Worm (Caenorhabditis elegans) whole organism, L3 larva: ENCODE data around the gene gpa-3.

ENCODE experiments used
- R02D3.7 ChIP-seq: fragments of 150-350 bp; optimal IDR thresholded peaks from 2 replicates; lab custom pipeline; 2014; ENCODE audit warnings: missing biosample characterization, missing genetic modification characterization
- aly-2 ChIP-seq: fragments of 150-350 bp; optimal IDR thresholded peaks from 2 replicates; lab custom pipeline; 2014; ENCODE audit warnings: missing biosample characterization, missing genetic modification characterization
- ama-1 ChIP-seq: fragments of 150-350 bp; optimal IDR thresholded peaks from 2 replicates; lab custom pipeline; 2018
- ceh-28 ChIP-seq: fragments of 150-350 bp; optimal IDR thresholded peaks from 2 replicates; lab custom pipeline; 2014; ENCODE audit warnings: missing biosample characterization, missing genetic modification reagents, missing genetic modification characterization
- daf-12 ChIP-seq: fragments of 150-350 bp; optimal IDR thresholded peaks from 2 replicates; lab custom pipeline; 2014; ENCODE audit warnings: missing biosample characterization, missing genetic modification reagents, missing genetic modification characterization
- egl-5 ChIP-seq: fragments of 150-350 bp; optimal IDR thresholded peaks from 2 replicates; lab custom pipeline; 2017; ENCODE audit warnings: missing biosample characterization, missing genetic modification reagents, missing genetic modification characterization, inconsistent platforms
- elt-1 ChIP-seq: fragments of 150-350 bp; optimal IDR thresholded peaks from 2 replicates; lab custom pipeline; 2014; ENCODE audit warnings: missing biosample characterization, missing genetic modification characterization
- elt-2 ChIP-seq: sonication (generic microtip); optimal IDR thresholded peaks from 2 replicates; lab custom pipeline; 2016; ENCODE audit warnings: missing genetic modification reagents, mild to moderate bottlenecking, missing genetic modification characterization, missing compliant biosample characterization
- eor-1 ChIP-seq, 2 experiments: fragments of 150-350 bp; optimal IDR thresholded peaks; 2 replicates each; lab custom pipeline; 2014 to 2018; ENCODE audit warnings: missing biosample characterization in 2 of 2, missing genetic modification characterization in 2 of 2
- fkh-10 ChIP-seq: sonication (generic microtip); optimal IDR thresholded peaks from 2 replicates; lab custom pipeline; 2017; ENCODE audit warnings: missing biosample characterization, missing genetic modification reagents, missing genetic modification characterization
- fos-1 ChIP-seq: fragments of 150-350 bp; optimal IDR thresholded peaks from 2 replicates; lab custom pipeline; 2014; ENCODE audit warnings: missing biosample characterization, missing genetic modification characterization
- hmg-11 ChIP-seq: sonication (generic microtip); optimal IDR thresholded peaks from 2 replicates; lab custom pipeline; 2016; ENCODE audit warnings: missing genetic modification characterization, missing compliant biosample characterization
- jun-1 ChIP-seq: fragments of 150-350 bp; optimal IDR thresholded peaks from 2 replicates; lab custom pipeline; 2014; ENCODE audit warnings: missing biosample characterization, missing genetic modification reagents, missing genetic modification characterization
- lin-15B ChIP-seq: fragments of 150-350 bp; optimal IDR thresholded peaks from 2 replicates; lab custom pipeline; 2014; ENCODE audit warnings: missing biosample characterization, missing genetic modification characterization
- nfya-1 ChIP-seq: sonication (generic microtip); optimal IDR thresholded peaks from 2 replicates; lab custom pipeline; 2017; ENCODE audit warnings: missing genetic modification characterization, mild to moderate bottlenecking, missing compliant biosample characterization, antibody characterized with exemption, moderate library complexity; ENCODE audit not compliant: insufficient read depth
- nhr-11 ChIP-seq: fragments of 150-350 bp; optimal IDR thresholded peaks from 2 replicates; lab custom pipeline; 2014; ENCODE audit warnings: missing biosample characterization, missing genetic modification characterization
- nhr-23 ChIP-seq: fragments of 150-350 bp; optimal IDR thresholded peaks from 2 replicates; lab custom pipeline; 2014; ENCODE audit warnings: missing biosample characterization, missing genetic modification reagents, missing genetic modification characterization
- nhr-237 ChIP-seq: fragments of 150-350 bp; optimal IDR thresholded peaks from 2 replicates; lab custom pipeline; 2014; ENCODE audit warnings: missing biosample characterization, missing genetic modification characterization
- nhr-25 ChIP-seq: sonication (generic microtip); optimal IDR thresholded peaks from 2 replicates; lab custom pipeline; 2017; ENCODE audit warnings: missing biosample characterization, missing genetic modification characterization
- nhr-43 ChIP-seq: sonication (generic microtip); optimal IDR thresholded peaks from 2 replicates; lab custom pipeline; 2016; ENCODE audit warnings: mild to moderate bottlenecking, missing genetic modification characterization, missing compliant biosample characterization; ENCODE audit not compliant: poor library complexity, severe bottlenecking
- nhr-67 ChIP-seq: fragments of 150-350 bp; optimal IDR thresholded peaks from 2 replicates; lab custom pipeline; 2014; ENCODE audit warnings: missing biosample characterization, missing genetic modification characterization
- nhr-77 ChIP-seq: fragments of 150-350 bp; optimal IDR thresholded peaks from 2 replicates; lab custom pipeline; 2014; ENCODE audit warnings: missing biosample characterization, missing genetic modification characterization
- pha-4 ChIP-seq: fragments of 150-350 bp; optimal IDR thresholded peaks from 2 replicates; lab custom pipeline; 2014; ENCODE audit warnings: missing biosample characterization, missing genetic modification reagents, missing genetic modification characterization
- tbx-2 ChIP-seq: sonication (generic microtip); optimal IDR thresholded peaks from 2 replicates; lab custom pipeline; 2016; ENCODE audit warnings: mild to moderate bottlenecking, missing genetic modification characterization, missing compliant biosample characterization
- unc-39 ChIP-seq: sonication (generic microtip); optimal IDR thresholded peaks from 4 replicates; lab custom pipeline; 2017; ENCODE audit warnings: missing biosample characterization, missing genetic modification characterization
- ztf-11 ChIP-seq: fragments of 150-350 bp; optimal IDR thresholded peaks from 2 replicates; lab custom pipeline; 2014; ENCODE audit warnings: missing biosample characterization, missing genetic modification characterization

gpa-3 gene

DNA sequence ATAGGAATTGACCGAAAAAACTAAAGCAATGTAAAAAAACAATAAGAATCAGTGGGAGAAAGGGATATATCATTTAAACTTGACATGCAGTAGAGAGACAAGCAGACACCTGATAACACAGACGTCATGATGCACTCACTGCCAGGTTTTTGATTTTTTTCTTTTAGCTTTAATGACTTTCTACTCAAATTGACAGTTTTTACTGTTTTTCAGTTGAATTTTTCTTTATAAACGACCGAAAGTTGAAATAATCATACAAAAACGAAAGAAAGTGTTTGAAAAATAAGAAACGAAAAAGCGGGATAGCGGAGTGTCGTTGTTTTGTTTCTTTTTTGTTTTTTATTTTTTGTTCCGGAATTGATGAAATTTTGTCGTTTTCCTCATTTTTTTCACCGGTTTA, 25.4 kb downstream of the gpa-3 start, which contains the start of gene ucp-4:
TSS of gene ucp-4 (plus strand) at position 83 of the 400 bp plus-strand sequence.
- TF ChIP-seq lin-15B (tag; lab: Kevin White, UChicago): no peak
- peak; percentile 25 for TF ChIP-seq pha-4

DNA sequence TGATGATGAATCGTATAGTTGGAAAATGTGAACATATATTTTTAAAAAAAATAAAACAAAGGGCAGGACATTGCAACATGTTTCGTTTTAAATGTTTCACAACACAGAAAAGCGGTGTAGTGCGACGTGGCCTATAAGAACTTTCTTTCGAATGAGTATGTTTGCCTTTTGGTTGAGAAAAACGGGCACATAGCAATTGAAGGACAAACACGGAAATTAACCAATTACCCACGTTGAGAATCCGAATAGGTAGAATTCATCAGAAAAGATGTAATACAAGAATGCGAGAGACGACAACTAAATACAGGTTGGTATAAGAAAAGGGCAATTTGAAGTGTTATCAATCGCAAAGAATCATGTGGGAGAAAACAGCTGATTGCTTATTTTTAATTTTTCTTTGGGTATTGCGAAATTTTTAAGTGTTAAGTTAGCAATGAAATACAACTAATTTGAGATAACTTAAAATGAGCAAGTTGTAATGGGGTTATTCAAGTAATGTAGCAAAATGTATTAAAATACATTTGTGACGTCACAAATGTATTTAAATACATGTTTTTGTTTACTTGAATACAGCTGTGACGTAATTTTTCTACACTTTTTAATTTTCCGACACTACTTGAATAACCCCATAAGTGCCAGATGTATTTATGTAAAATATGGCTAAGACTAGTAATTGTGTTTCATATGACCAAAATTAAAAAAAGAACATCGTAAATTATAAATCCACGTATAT, 26.1 kb downstream of the gpa-3 start, which contains the start of gene acl-14:
TSS of gene acl-14 (minus strand) at position 316 of the 733 bp plus-strand sequence.
- TF ChIP-seq nhr-43 (tag; lab: Kevin White, UChicago) (peak; percentile 26), unc-39 (tag; lab: Kevin White, UChicago) (no peak), ama-1 (lab: Kevin White, UChicago) (no peak), elt-2 (tag; lab: Kevin White, UChicago) (peak; percentile 20)

DNA sequence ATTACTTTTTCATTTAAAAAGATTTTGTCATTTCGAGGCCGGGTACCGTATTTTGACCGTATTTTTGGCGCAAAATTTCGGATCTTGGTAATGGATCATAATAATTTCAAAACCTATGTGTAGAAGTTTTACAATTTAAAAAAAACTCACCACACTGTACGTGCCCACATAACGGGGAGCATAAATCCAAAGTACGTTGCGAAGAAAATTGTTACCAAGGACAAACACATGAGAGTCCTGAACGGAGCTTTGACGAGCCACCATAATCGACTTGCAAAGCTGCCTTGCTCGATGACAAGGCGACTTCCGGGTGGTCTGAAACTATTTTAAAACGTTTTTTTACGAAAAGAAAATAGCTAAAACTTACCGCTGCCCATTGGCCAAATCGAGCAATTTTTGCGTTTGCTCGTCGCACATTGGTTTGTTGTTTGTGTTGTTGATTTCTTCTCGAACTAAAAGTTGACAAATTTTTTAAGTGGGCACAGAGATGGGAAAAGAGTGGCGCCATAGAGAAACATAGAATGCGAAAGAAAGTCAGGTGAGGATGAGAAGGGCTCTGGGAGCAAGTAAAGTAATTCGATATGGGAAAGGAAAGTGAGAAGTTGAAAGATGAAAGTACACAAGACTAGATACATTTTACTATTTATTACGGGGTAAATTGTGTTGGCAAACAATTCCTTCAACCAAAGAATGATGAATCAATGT, 26.8 kb downstream of the gpa-3 start:
- TF ChIP-seq aly-2 (tag; lab: Kevin White, UChicago) (no peak), nfya-1 (tag; lab: Kevin White, UChicago) (peak; percentile 3), hmg-11 (no peak), jun-1 (tag; lab: Kevin White, UChicago) (no peak), ceh-28 (no peak), tbx-2 (tag; lab: Kevin White, UChicago) (no peak), nhr-23 (tag; lab: Kevin White, UChicago) (no peak), nhr-11 (no peak), fkh-10 (no peak), daf-12 (tag; lab: Kevin White, UChicago) (no peak), ztf-11 (no peak), pha-4 (peak; percentile 70), nhr-237 (tag; lab: Kevin White, UChicago) (no peak), egl-5 (tag; lab: Kevin White, UChicago) (no peak)
- TF ChIP-seq, all 47 proteins: peak for 2

DNA sequence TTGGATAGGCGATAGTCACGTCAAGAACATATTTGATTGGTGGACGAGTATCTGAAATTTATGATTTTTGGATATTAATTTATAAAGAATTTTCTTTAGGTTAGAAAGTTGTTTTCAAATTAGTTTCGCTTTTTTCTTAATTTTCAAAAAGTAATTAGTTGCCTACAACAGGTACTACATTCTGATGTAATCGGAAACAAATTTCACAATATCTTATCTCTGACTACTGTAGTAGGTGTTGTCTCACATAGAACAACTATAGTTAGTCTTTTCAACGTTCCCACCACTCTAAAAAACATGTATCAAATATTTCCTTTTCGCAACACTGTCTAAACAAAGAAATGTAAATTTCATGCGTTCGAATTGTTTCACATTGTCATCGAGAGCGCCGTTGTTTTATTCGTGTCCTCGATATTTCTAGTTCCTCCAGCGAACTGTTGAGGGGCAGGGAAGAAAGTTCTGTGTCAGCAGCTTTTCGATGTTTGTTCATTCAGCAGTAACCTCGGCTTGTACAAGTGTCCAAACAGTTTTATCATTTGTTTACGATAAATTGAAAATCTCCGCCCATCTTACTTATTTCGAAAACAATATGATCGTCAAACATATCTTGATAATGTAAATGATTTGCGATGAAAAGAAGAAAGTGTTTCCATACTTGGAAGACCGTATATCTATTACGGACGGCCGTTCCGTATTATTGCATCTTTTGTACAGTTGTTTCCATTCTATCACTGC, 30.2 kb downstream of the gpa-3 start:
- no peak for TF ChIP-seq nhr-11
- no peak for TF ChIP-seq nhr-77
- no peak for TF ChIP-seq eor-1 (tag; optimal IDR thresholded peaks at IDR 0.05; lab: Kevin White, UChicago)
- TF ChIP-seq elt-1: no peak
- peak; percentile 17 for TF ChIP-seq elt-2 (tag; lab: Kevin White, UChicago)
- TF ChIP-seq daf-12 (tag; lab: Kevin White, UChicago): no peak
- TF ChIP-seq pha-4: peak; percentile 20
- TF ChIP-seq fos-1 (tag; lab: Kevin White, UChicago): no peak

DNA sequence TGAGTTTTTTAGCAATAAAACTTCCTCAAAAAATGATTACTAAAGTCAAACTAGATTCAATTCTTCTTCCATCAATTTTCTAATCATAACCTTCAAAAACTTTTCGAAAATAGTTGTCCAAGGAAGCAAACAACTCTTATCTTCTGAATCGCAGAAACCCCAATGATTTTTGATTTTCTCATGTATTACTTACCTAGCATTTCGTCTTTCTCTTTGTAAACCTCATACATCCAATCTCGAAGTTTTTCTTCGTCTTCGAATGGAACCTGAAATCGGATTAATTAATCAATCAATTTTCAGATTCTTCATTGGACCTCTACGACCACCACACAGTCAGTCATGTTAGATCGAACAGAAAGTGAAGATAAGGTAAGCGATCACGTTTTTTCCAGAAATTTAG, 30.9 kb downstream of the gpa-3 start, which contains the start of gene K07B1.4:
TSS of gene K07B1.4 (plus strand) at position 301 of the 400 bp plus-strand sequence.
- TF ChIP-seq R02D3.7 (tag; lab: Kevin White, UChicago) (no peak), elt-2 (tag; lab: Kevin White, UChicago) (peak; percentile 19), eor-1 (tag; optimal IDR thresholded peaks at IDR 0.05; lab: Kevin White, UChicago) (no peak), nhr-67 (tag; lab: Kevin White, UChicago) (no peak)

DNA sequence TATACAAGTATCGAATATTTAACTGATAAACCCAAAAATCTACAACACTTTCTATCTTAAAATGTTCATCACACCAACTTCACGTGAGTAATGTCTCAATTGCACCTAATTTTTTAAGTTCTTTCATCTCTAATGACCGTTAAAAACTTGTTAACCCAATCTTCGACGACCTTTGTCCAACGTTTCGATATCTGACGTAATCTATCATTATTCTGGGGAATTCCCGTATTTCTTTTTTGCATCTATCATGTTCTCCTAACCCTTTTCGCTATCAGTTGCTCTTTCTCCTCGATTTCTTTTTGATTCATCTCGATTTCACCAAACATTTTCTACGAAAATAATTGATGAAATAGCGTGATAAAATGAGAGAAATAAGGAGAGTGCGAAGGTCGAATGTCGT, 31.9 kb downstream of the gpa-3 start:
- TF ChIP-seq nhr-43 (tag; lab: Kevin White, UChicago) (peak; percentile 53), ztf-11 (no peak), nhr-25 (peak; percentile 49), nhr-23 (tag; lab: Kevin White, UChicago) (peak; percentile 87), elt-2 (tag; lab: Kevin White, UChicago) (peak; percentile 72)
